Worm (Caenorhabditis elegans): ENCODE results near the gene C53A5.17.

DNA sequence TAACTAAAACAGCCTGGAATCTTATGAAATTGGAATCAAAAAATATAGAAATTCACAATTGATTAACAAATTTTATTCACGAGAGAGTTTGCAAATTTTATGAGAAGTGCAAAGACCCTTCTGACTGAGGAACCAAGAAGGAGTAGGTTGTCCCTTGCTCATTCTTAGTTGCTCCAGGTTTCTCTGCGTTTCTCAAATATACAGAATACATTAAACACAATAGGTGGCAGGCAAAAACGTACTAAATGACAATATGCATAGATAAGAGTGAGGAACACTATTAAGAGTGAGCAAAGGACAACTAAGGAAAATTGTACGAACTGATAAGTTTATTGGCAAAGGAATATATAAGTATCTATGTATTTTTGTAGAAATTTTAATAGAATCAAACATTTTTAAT, 37.9 kb upstream of the C53A5.17 start, which contains the start of gene C53A5.9:
- TF ChIP-seq zag-1 (tag; optimal IDR thresholded peaks at IDR 0.05) (no peak), blmp-1 (tag; optimal IDR thresholded peaks at IDR 0.05; ENCODE audit: insufficient read depth) (no peak), aly-2 (tag; optimal IDR thresholded peaks at IDR 0.05) (no peak), ztf-4 (tag; optimal IDR thresholded peaks at IDR 0.05) (no peak), elt-1 (tag; optimal IDR thresholded peaks at IDR 0.05) (no peak), elt-3 (tag; optimal IDR thresholded peaks at IDR 0.05) (no peak), mdl-1 (tag; optimal IDR thresholded peaks at IDR 0.05) (no peak), nhr-25 (tag; optimal IDR thresholded peaks at IDR 0.05) (no peak), lin-39 (tag; optimal IDR thresholded peaks at IDR 0.05) (no peak)

All from whole organism, L2 larva.